Fruit fly (Drosophila melanogaster): ENCODE measurements around the gene CG10154.

The CG10154 gene

DNA sequence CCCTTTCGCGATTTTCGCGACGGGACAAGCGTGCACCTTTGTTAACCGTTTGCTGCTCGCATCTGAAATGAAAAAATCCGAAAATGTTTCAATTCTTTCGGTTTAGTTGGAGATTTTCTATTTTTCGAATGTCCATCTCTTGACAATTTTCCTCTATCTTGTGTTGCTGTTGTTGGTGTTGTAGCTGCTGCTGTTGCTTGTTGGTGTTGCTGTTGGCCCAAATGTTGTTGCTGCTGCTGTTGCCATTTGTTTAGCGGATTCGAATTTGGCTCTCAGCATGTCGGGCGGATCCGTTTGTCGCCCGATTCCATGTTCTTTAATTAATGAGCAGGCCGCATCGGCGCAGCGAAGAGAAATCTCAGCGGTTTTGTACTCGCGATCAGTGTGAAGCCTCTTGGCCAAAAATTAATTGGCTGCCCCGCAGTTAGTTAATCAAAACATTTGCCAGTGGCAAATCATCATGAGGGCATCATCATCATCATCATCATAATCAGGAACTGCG is 14.6 kb downstream of the CG10154 start, which contains the start of gene CG32121:
CG32121 (minus strand) TSS at position 51 of the 502 bp plus-strand sequence.
- no peak for TF ChIP-seq HLH106 (tag; optimal IDR thresholded peaks at IDR 0.05)
- TF ChIP-seq sage (GFP tag; optimal IDR thresholded peaks at IDR 0.05) = no peak
- no peak for TF ChIP-seq Abd-B (GFP tag; optimal IDR thresholded peaks at IDR 0.05)
- TF ChIP-seq Dif (GFP tag; optimal IDR thresholded peaks at IDR 0.05; ENCODE audit: partially characterized antibody) = no peak
- TF ChIP-seq jim (GFP tag; optimal IDR thresholded peaks at IDR 0.05) = no peak
- no peak for TF ChIP-seq br (GFP tag; optimal IDR thresholded peaks at IDR 0.05)
- no peak for TF ChIP-seq fru (GFP tag; optimal IDR thresholded peaks at IDR 0.05)
- no peak for TF ChIP-seq CG32264 (GFP tag; optimal IDR thresholded peaks at IDR 0.05)
- TF ChIP-seq Rel (GFP tag; optimal IDR thresholded peaks at IDR 0.05) = no peak
- TF ChIP-seq Rel (tag; optimal IDR thresholded peaks at IDR 0.05) = no peak
- no peak for TF ChIP-seq brk (GFP tag; optimal IDR thresholded peaks at IDR 0.05)

DNA sequence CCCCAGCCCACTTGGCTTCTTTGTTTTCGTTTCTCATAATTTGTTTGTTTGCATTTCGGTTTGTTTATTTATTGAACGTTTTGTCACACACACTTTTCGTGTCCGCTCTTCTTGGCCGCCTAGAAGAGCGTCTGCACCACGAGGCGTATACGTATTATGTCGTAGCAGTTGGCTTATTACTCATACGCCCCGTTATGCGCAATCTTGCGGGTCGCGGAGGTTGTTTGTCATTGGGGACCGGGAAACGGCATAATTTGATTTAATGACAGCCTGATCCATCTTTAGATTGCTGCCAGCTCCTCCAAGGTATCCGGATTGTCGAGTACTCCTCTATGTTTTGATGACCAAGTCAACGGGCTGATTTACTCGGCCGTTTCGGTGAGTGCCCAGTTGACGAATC is 16.7 kb downstream of the CG10154 start:
- no peak for TF ChIP-seq CG32264 (GFP tag; optimal IDR thresholded peaks at IDR 0.05)

DNA sequence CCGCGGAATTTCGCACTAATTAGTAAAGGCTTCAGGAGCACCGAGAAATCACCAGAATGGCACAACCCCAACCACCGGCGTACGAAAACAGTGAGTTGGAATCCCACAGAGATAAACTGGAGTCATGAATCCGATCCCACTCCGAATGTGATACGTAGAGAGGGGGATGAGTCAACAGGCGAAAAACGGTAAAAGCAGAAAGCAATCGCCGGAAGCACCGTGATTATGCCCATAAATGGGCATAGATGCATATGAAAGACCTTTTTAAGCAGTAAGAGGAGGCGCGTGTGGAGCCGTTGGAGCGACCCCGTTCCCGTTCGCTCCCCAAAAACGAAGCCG is 24.1 kb downstream of the CG10154 start:
- TF ChIP-seq CrebA (GFP tag; optimal IDR thresholded peaks at IDR 0.05; ENCODE audit: borderline replicate concordance) (no peak), N (GFP tag; optimal IDR thresholded peaks at IDR 0.05) (no peak), dmrt93B (GFP tag; optimal IDR thresholded peaks at IDR 0.05) (no peak), br (GFP tag; optimal IDR thresholded peaks at IDR 0.05) (no peak), CG9705 (GFP tag; optimal IDR thresholded peaks at IDR 0.05) (no peak), brk (GFP tag; optimal IDR thresholded peaks at IDR 0.05) (no peak), GATAd (GFP tag; optimal IDR thresholded peaks at IDR 0.05) (no peak), pan (optimal IDR thresholded peaks at IDR 0.05) (no peak), jim (GFP tag; optimal IDR thresholded peaks at IDR 0.05) (no peak)

DNA sequence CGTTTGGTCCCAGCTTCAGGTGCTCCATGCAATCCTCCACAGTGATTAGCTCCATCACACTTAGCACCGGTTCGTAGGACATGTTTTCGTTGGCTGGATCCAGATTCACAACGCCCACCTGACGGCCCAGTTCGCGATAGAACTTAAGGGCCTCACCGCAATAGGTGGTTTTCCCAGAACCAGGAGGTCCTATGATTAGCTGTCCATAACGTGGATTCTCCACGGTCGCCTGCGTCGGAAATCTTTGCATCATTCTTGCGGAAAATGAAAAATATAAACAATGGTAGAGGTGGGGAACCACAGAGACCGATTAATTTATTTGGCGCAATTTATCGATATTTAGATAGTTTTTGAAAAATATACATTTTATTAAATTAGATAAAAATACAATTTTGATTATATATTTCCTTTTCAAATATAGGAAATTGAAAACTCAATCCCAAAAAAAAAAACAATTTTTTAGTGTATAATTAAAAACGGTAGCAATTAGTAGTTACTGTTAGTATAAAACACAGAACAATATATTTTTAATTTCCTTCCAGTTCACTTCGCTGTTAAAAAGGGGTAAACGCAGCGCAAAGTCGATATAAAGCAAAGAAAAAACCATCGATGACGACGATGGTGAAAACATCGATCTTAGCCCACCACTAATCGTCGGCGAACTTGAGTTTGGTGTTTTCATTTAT is 24.6 kb downstream of the CG10154 start, which contains the start of the genes CG10222 and flr:
CG10222 (minus strand) TSS at position 254 of the 686 bp plus-strand sequence.
flr (plus strand) TSS at position 644 of the 686 bp plus-strand sequence.
- peak; percentile 41 for TF ChIP-seq rgr (GFP tag; optimal IDR thresholded peaks at IDR 0.05)
- no peak for TF ChIP-seq br (GFP tag; optimal IDR thresholded peaks at IDR 0.05)
- TF ChIP-seq Myc (optimal IDR thresholded peaks at IDR 0.05) = no peak
- peak; percentile 4 for TF ChIP-seq fru (GFP tag; optimal IDR thresholded peaks at IDR 0.05)
- TF ChIP-seq usp (GFP tag; optimal IDR thresholded peaks at IDR 0.05) = no peak
- TF ChIP-seq brk (GFP tag; optimal IDR thresholded peaks at IDR 0.05) = no peak
- peak; percentile 25 for TF ChIP-seq psq (GFP tag; optimal IDR thresholded peaks at IDR 0.05)
- no peak for TF ChIP-seq Abd-B (GFP tag; optimal IDR thresholded peaks at IDR 0.05)
- no peak for TF ChIP-seq dsf (GFP tag; optimal IDR thresholded peaks at IDR 0.05; ENCODE audit: borderline replicate concordance)
- TF ChIP-seq OdsH (GFP tag; optimal IDR thresholded peaks at IDR 0.05) = peak; percentile 11
- TF ChIP-seq Mio (GFP tag; optimal IDR thresholded peaks at IDR 0.05) = no peak
- TF ChIP-seq N (GFP tag; optimal IDR thresholded peaks at IDR 0.05) = no peak
- no peak for TF ChIP-seq Hr83 (GFP tag; optimal IDR thresholded peaks at IDR 0.05; ENCODE audit: poor library complexity, severe bottlenecking)
- no peak for TF ChIP-seq Rel (GFP tag; optimal IDR thresholded peaks at IDR 0.05)
- TF ChIP-seq Rel (tag; optimal IDR thresholded peaks at IDR 0.05) = peak; percentile 78
- no peak for TF ChIP-seq Hnf4 (GFP tag; optimal IDR thresholded peaks at IDR 0.05)
- no peak for TF ChIP-seq woc (GFP tag; optimal IDR thresholded peaks at IDR 0.05)
- no peak for TF ChIP-seq pan (optimal IDR thresholded peaks at IDR 0.05)
- no peak for TF ChIP-seq GATAd (GFP tag; optimal IDR thresholded peaks at IDR 0.05)
- TF ChIP-seq sv (GFP tag; optimal IDR thresholded peaks at IDR 0.05) = no peak
- TF ChIP-seq tai (GFP tag; optimal IDR thresholded peaks at IDR 0.05) = no peak
- no peak for TF ChIP-seq Jra (GFP tag; optimal IDR thresholded peaks at IDR 0.05)
- no peak for TF ChIP-seq lola (GFP tag; optimal IDR thresholded peaks at IDR 0.05)
- TF ChIP-seq Hr78 (GFP tag; optimal IDR thresholded peaks at IDR 0.05) = no peak
- TF ChIP-seq CG9705 (GFP tag; optimal IDR thresholded peaks at IDR 0.05) = no peak
- peak; percentile 25 for TF ChIP-seq ey (GFP tag; optimal IDR thresholded peaks at IDR 0.05)
- peak; percentile 31 for TF ChIP-seq HLH106 (tag; optimal IDR thresholded peaks at IDR 0.05)
- no peak for TF ChIP-seq foxo (GFP tag; optimal IDR thresholded peaks at IDR 0.05)
- no peak for TF ChIP-seq dl (GFP tag; optimal IDR thresholded peaks at IDR 0.05; ENCODE audit: insufficient read depth in 1 of 2, partially characterized antibody in 2 of 2)
- no peak for TF ChIP-seq sage (GFP tag; optimal IDR thresholded peaks at IDR 0.05)
- TF ChIP-seq CG32264 (GFP tag; optimal IDR thresholded peaks at IDR 0.05) = no peak
- peak; percentile 23 for TF ChIP-seq h (GFP tag; optimal IDR thresholded peaks at IDR 0.05)

Measured in whole organism, wandering third instar larva.